In genomic region chr3R:12985828-12986530, dm6 we compare ENCODE assay signal across 1 fruit fly cellular context.
TF ChIP-seq lines count a peak whose summit lies in the region.

Gene CG31342 (plus strand): TSS chr3R:12986041.

TF ChIP-seq in whole organism, embryonic, 481 proteins besides CTCF, POLR2A, EP300 and RAD21 (continued from another document and continues in another):
- TF ChIP-seq amos (GFP tag; IDR thresholded peaks at IDR 0.05; lab: Robert Waterston, UW; ENCODE audit: partially characterized antibody) (peak; percentile 75; the same call in 1 of the 2 replicates), br (optimal IDR thresholded peaks at IDR 0.05; lab: Kevin White, UChicago) (no peak), CG3847 (GFP tag; IDR thresholded peaks at IDR 0.05; lab: Robert Waterston, UW) (no peak), jumu (GFP tag; optimal IDR thresholded peaks at IDR 0.05; lab: Kevin White, UChicago) (no peak), Fer3 (tag; optimal IDR thresholded peaks at IDR 0.05; lab: Kevin White, UChicago) (no peak), CG15269 (tag; optimal IDR thresholded peaks at IDR 0.05; lab: Kevin White, UChicago) (no peak), NC2α (GFP tag; optimal IDR thresholded peaks at IDR 0.05; lab: Kevin White, UChicago) (no peak), Fer2 (tag; optimal IDR thresholded peaks at IDR 0.05; lab: Kevin White, UChicago) (no peak), Ets65A (GFP tag; lab: Kevin White, UChicago) (no peak), al (GFP tag; IDR thresholded peaks at IDR 0.05; lab: Robert Waterston, UW) (no peak), CG6683 (GFP tag; optimal IDR thresholded peaks at IDR 0.05; lab: Kevin White, UChicago) (no peak), vvl (GFP tag; IDR thresholded peaks at IDR 0.05; lab: Robert Waterston, UW) (peak; percentile 63; the same call in 1 of the 2 replicates), H2.0 (GFP tag; IDR thresholded peaks at IDR 0.05; lab: Robert Waterston, UW) (no peak), Hmx (GFP tag; optimal IDR thresholded peaks at IDR 0.05; lab: Kevin White, UChicago) (no peak), HLH54F (GFP tag; optimal IDR thresholded peaks at IDR 0.05; lab: Kevin White, UChicago) (no peak), CG9932 (GFP tag; IDR thresholded peaks at IDR 0.05; lab: Robert Waterston, UW) (peak; percentile 38; the same call in 1 of the 2 replicates), CG12236 (GFP tag; optimal IDR thresholded peaks at IDR 0.05; lab: Kevin White, UChicago) (no peak), CG11093 (GFP tag; IDR thresholded peaks at IDR 0.05; lab: Robert Waterston, UW) (no peak), Ravus (GFP tag; IDR thresholded peaks at IDR 0.05; lab: Robert Waterston, UW) (no peak), crol (GFP tag; IDR thresholded peaks at IDR 0.05; lab: Robert Waterston, UW) (no peak), Pdp1 (GFP tag; optimal IDR thresholded peaks at IDR 0.05; lab: Kevin White, UChicago) (peak in 1 of 2 experiments; percentile 31), CG6254 (GFP tag; optimal IDR thresholded peaks at IDR 0.05; lab: Kevin White, UChicago) (no peak), CG13424 (tag; optimal IDR thresholded peaks at IDR 0.05; lab: Kevin White, UChicago) (peak; percentile 69), CG7372 (GFP tag; IDR thresholded peaks at IDR 0.05; lab: Robert Waterston, UW) (no peak), CG13123 (GFP tag; optimal IDR thresholded peaks at IDR 0.05; lab: Kevin White, UChicago) (no peak), Xrp1 (GFP tag; IDR thresholded peaks at IDR 0.05; lab: Robert Waterston, UW) (peak; percentile 55; the same call in 1 of the 2 replicates), sens-2 (GFP tag; IDR thresholded peaks at IDR 0.05; lab: Robert Waterston, UW) (no peak), CG12744 (GFP tag; optimal IDR thresholded peaks at IDR 0.05; lab: Kevin White, UChicago) (no peak), Opbp (GFP tag; IDR thresholded peaks at IDR 0.05; lab: Robert Waterston, UW; ENCODE audit: partially characterized antibody) (peak; percentile 58; the same call in 2 of the 3 replicates), Dref (GFP tag; IDR thresholded peaks at IDR 0.05; lab: Robert Waterston, UW) (peak; percentile 70), CG10543 (GFP tag; optimal IDR thresholded peaks at IDR 0.05; lab: Kevin White, UChicago) (no peak), CG10274 (GFP tag; optimal IDR thresholded peaks at IDR 0.05; lab: Kevin White, UChicago) (no peak), Hr78 (GFP tag; optimal IDR thresholded peaks at IDR 0.05; lab: Kevin White, UChicago) (no peak), Optix (GFP tag; IDR thresholded peaks at IDR 0.05; lab: Robert Waterston, UW) (no peak), CG11504 (tag; optimal IDR thresholded peaks at IDR 0.05; lab: Kevin White, UChicago) (no peak), ssp (GFP tag; IDR thresholded peaks at IDR 0.05; lab: Robert Waterston, UW) (peak; percentile 66), trem (tag; optimal IDR thresholded peaks at IDR 0.05; lab: Kevin White, UChicago) (peak; percentile 51), NFAT (GFP tag; IDR thresholded peaks at IDR 0.05; lab: Robert Waterston, UW) (no peak), CG17186 (GFP tag; optimal IDR thresholded peaks at IDR 0.05; lab: Kevin White, UChicago) (no peak), CG18262 (tag; optimal IDR thresholded peaks at IDR 0.05; lab: Kevin White, UChicago) (no peak), Gsc (GFP tag; IDR thresholded peaks at IDR 0.05; lab: Robert Waterston, UW) (no peak), esg (GFP tag; conservative IDR thresholded peaks at IDR 0.05; lab: Robert Waterston, UW) (no peak), CG31441 (GFP tag; IDR thresholded peaks at IDR 0.05; lab: Robert Waterston, UW) (no peak), tin (GFP tag; optimal IDR thresholded peaks at IDR 0.05; lab: Kevin White, UChicago) (peak; percentile 17), CG11696 (GFP tag; IDR thresholded peaks at IDR 0.05; lab: Robert Waterston, UW) (no peak), danr (GFP tag; IDR thresholded peaks at IDR 0.05; lab: Robert Waterston, UW) (no peak), Sox100B (GFP tag; optimal IDR thresholded peaks at IDR 0.05; lab: Kevin White, UChicago) (no peak), grn (GFP tag; optimal IDR thresholded peaks at IDR 0.05; lab: Kevin White, UChicago) (no peak), CG32772 (GFP tag; IDR thresholded peaks at IDR 0.05; lab: Robert Waterston, UW) (no peak), Nf-YB (GFP tag; optimal IDR thresholded peaks at IDR 0.05; lab: Kevin White, UChicago) (no peak), schlank (tag; optimal IDR thresholded peaks at IDR 0.05; lab: Kevin White, UChicago) (no peak), CG15011 (GFP tag; optimal IDR thresholded peaks at IDR 0.05; lab: Kevin White, UChicago) (peak; percentile 0), CG11398 (GFP tag; optimal IDR thresholded peaks at IDR 0.05; lab: Kevin White, UChicago) (no peak), Lim3 (GFP tag; IDR thresholded peaks at IDR 0.05; lab: Robert Waterston, UW) (no peak), unpg (GFP tag; optimal IDR thresholded peaks at IDR 0.05; lab: Kevin White, UChicago) (no peak), trh (GFP tag; optimal IDR thresholded peaks at IDR 0.05; lab: Kevin White, UChicago) (no peak), CG10321 (GFP tag; IDR thresholded peaks at IDR 0.05; lab: Robert Waterston, UW) (no peak), CG11085 (GFP tag; IDR thresholded peaks at IDR 0.05; lab: Robert Waterston, UW) (no peak), Mrtf (GFP tag; IDR thresholded peaks at IDR 0.05; lab: Robert Waterston, UW) (no peak), Asciz (GFP tag; optimal IDR thresholded peaks at IDR 0.05; lab: Kevin White, UChicago) (no peak), chif (GFP tag; optimal IDR thresholded peaks at IDR 0.05; lab: Kevin White, UChicago) (peak in 1 of 2 experiments; percentile 23), Doc3 (GFP tag; IDR thresholded peaks at IDR 0.05; lab: Robert Waterston, UW; ENCODE audit: partially characterized antibody) (peak; percentile 64), cad (GFP tag; optimal IDR thresholded peaks at IDR 0.05; lab: Kevin White, UChicago) (no peak), tup (GFP tag; optimal IDR thresholded peaks at IDR 0.05; lab: Kevin White, UChicago) (no peak), Six4 (GFP tag; optimal IDR thresholded peaks at IDR 0.05; lab: Kevin White, UChicago) (peak; percentile 61), Ets97D (GFP tag; optimal IDR thresholded peaks at IDR 0.05; lab: Kevin White, UChicago) (peak; percentile 17), CG14667 (GFP tag; IDR thresholded peaks at IDR 0.05; lab: Robert Waterston, UW) (no peak), mam (GFP tag; optimal IDR thresholded peaks at IDR 0.05; lab: Kevin White, UChicago) (no peak), row (GFP tag; IDR thresholded peaks at IDR 0.05; lab: Robert Waterston, UW) (peak; percentile 77), Hr39 (optimal IDR thresholded peaks at IDR 0.05; lab: Kevin White, UChicago) (no peak), CG17361 (GFP tag; IDR thresholded peaks at IDR 0.05; lab: Robert Waterston, UW) (no peak), Nf-YA (GFP tag; IDR thresholded peaks at IDR 0.05; lab: Robert Waterston, UW) (0 out of 2 replicates have a peak, but pooled peaks have one; percentile 12), dpn (GFP tag; optimal IDR thresholded peaks at IDR 0.05; lab: Kevin White, UChicago) (peak in 1 of 2 experiments; percentile 10), YL-1 (GFP tag; optimal IDR thresholded peaks at IDR 0.05; lab: Kevin White, UChicago) (peak; percentile 88), salm (tag; optimal IDR thresholded peaks at IDR 0.05; lab: Kevin White, UChicago) (no peak), CG7987 (GFP tag; optimal IDR thresholded peaks at IDR 0.05; lab: Kevin White, UChicago) (no peak), Vsx1 (GFP tag; optimal IDR thresholded peaks at IDR 0.05; lab: Kevin White, UChicago) (no peak), CG3995 (GFP tag; optimal IDR thresholded peaks at IDR 0.05; lab: Kevin White, UChicago) (peak; percentile 71), BtbVII (GFP tag; optimal IDR thresholded peaks at IDR 0.05; lab: Kevin White, UChicago) (no peak), zfh2 (GFP tag; optimal IDR thresholded peaks at IDR 0.05; lab: Kevin White, UChicago) (peak; percentile 1), p53 (GFP tag; optimal IDR thresholded peaks at IDR 0.05; lab: Kevin White, UChicago) (no peak), hb (GFP tag; IDR thresholded peaks at IDR 0.05; lab: Robert Waterston, UW; ENCODE audit: partially characterized antibody) (peak; percentile 55; the same call in 1 of the 3 replicates), insv (GFP tag; optimal IDR thresholded peaks at IDR 0.05; lab: Kevin White, UChicago) (no peak), en (GFP tag; optimal IDR thresholded peaks at IDR 0.05; lab: Kevin White, UChicago) (no peak), sim (GFP tag; IDR thresholded peaks at IDR 0.05; lab: Robert Waterston, UW) (no peak), sqz (GFP tag; optimal IDR thresholded peaks at IDR 0.05; lab: Kevin White, UChicago) (no peak), CG16779 (GFP tag; IDR thresholded peaks at IDR 0.05; lab: Robert Waterston, UW) (no peak), CG32532 (GFP tag; IDR thresholded peaks at IDR 0.05; lab: Robert Waterston, UW) (peak; percentile 48; the same call in 1 of the 2 replicates), pros (GFP tag; optimal IDR thresholded peaks at IDR 0.05; lab: Kevin White, UChicago) (no peak), psq (GFP tag; optimal IDR thresholded peaks at IDR 0.05; lab: Kevin White, UChicago) (no peak), Dip3 (GFP tag; optimal IDR thresholded peaks at IDR 0.05; lab: Kevin White, UChicago) (no peak), fd102C (GFP tag; optimal IDR thresholded peaks at IDR 0.05; lab: Kevin White, UChicago) (no peak), CG8924 (tag; optimal IDR thresholded peaks at IDR 0.05; lab: Kevin White, UChicago) (peak; percentile 59), zf30C (GFP tag; optimal IDR thresholded peaks at IDR 0.05; lab: Kevin White, UChicago) (no peak), sug (tag; optimal IDR thresholded peaks at IDR 0.05; lab: Kevin White, UChicago) (peak; percentile 54), CG8359 (GFP tag; optimal IDR thresholded peaks at IDR 0.05; lab: Kevin White, UChicago; ENCODE audit: borderline replicate concordance) (no peak), nom (GFP tag; optimal IDR thresholded peaks at IDR 0.05; lab: Kevin White, UChicago) (peak; percentile 5), inv (GFP tag; IDR thresholded peaks at IDR 0.05; lab: Robert Waterston, UW; ENCODE audit: partially characterized antibody) (peak; percentile 32; the same call in 1 of the 2 replicates), Camta (GFP tag; optimal IDR thresholded peaks at IDR 0.05; lab: Kevin White, UChicago) (no peak), CG6272 (GFP tag; IDR thresholded peaks at IDR 0.05; lab: Robert Waterston, UW) (no peak), Hmr (GFP tag; optimal IDR thresholded peaks at IDR 0.05; lab: Kevin White, UChicago) (no peak), vnd (GFP tag; IDR thresholded peaks at IDR 0.05; lab: Robert Waterston, UW; ENCODE audit: partially characterized antibody) (peak; percentile 45), CG1832 (GFP tag; optimal IDR thresholded peaks at IDR 0.05; lab: Kevin White, UChicago) (no peak), CG8388 (GFP tag; optimal IDR thresholded peaks at IDR 0.05; lab: Kevin White, UChicago) (peak; percentile 53), CG6813 (GFP tag; optimal IDR thresholded peaks at IDR 0.05; lab: Kevin White, UChicago) (no peak), CG43689 (GFP tag; IDR thresholded peaks at IDR 0.05; lab: Robert Waterston, UW) (no peak), CG16863 (GFP tag; optimal IDR thresholded peaks at IDR 0.05; lab: Kevin White, UChicago) (no peak), CG11247 (GFP tag; IDR thresholded peaks at IDR 0.05; lab: Robert Waterston, UW) (no peak), otp (GFP tag; IDR thresholded peaks at IDR 0.05; lab: Robert Waterston, UW) (peak; percentile 29; the same call in 1 of the 3 replicates), Mes4 (GFP tag; optimal IDR thresholded peaks at IDR 0.05; lab: Kevin White, UChicago) (no peak), Dp (GFP tag; optimal IDR thresholded peaks at IDR 0.05; lab: Kevin White, UChicago) (peak; percentile 3), PHDP (tag; optimal IDR thresholded peaks at IDR 0.05; lab: Kevin White, UChicago) (peak; percentile 68), CG31365 (tag; optimal IDR thresholded peaks at IDR 0.05; lab: Kevin White, UChicago) (no peak), MESR4 (GFP tag; optimal IDR thresholded peaks at IDR 0.05; lab: Kevin White, UChicago) (peak; percentile 96), Dad (GFP tag; optimal IDR thresholded peaks at IDR 0.05; lab: Kevin White, UChicago) (no peak), Hey (tag; optimal IDR thresholded peaks at IDR 0.05; lab: Kevin White, UChicago) (no peak), D19B (GFP tag; optimal IDR thresholded peaks at IDR 0.05; lab: Kevin White, UChicago) (no peak), CG8478 (optimal IDR thresholded peaks at IDR 0.05; lab: Kevin White, UChicago) (no peak), pita (GFP tag; optimal IDR thresholded peaks at IDR 0.05; lab: Kevin White, UChicago) (no peak), Oaz (GFP tag; IDR thresholded peaks at IDR 0.05; lab: Robert Waterston, UW) (no peak), Hr51 (GFP tag; optimal IDR thresholded peaks at IDR 0.05; lab: Kevin White, UChicago) (no peak), rib (GFP tag; IDR thresholded peaks at IDR 0.05; lab: Robert Waterston, UW) (no peak), fu2 (GFP tag; optimal IDR thresholded peaks at IDR 0.05; lab: Kevin White, UChicago) (no peak), pum (GFP tag; optimal IDR thresholded peaks at IDR 0.05; lab: Kevin White, UChicago) (no peak), pnt (GFP tag; optimal IDR thresholded peaks at IDR 0.05; lab: Kevin White, UChicago) (no peak), dan (GFP tag; IDR thresholded peaks at IDR 0.05; lab: Robert Waterston, UW) (no peak), CG7271 (tag; optimal IDR thresholded peaks at IDR 0.05; lab: Kevin White, UChicago) (peak; percentile 50), B-H2 (GFP tag; optimal IDR thresholded peaks at IDR 0.05; lab: Kevin White, UChicago) (no peak), CG15514 (GFP tag; optimal IDR thresholded peaks at IDR 0.05; lab: Kevin White, UChicago) (peak; percentile 52), shn (GFP tag; optimal IDR thresholded peaks at IDR 0.05; lab: Kevin White, UChicago) (no peak), Chrac-16 (GFP tag; optimal IDR thresholded peaks at IDR 0.05; lab: Kevin White, UChicago) (no peak), CG12659 (GFP tag; optimal IDR thresholded peaks at IDR 0.05; lab: Kevin White, UChicago) (peak; percentile 72), CG7556 (GFP tag; optimal IDR thresholded peaks at IDR 0.05; lab: Kevin White, UChicago) (no peak), Doc2 (GFP tag; IDR thresholded peaks at IDR 0.05; lab: Robert Waterston, UW) (no peak), tio (GFP tag; optimal IDR thresholded peaks at IDR 0.05; lab: Kevin White, UChicago) (no peak), MBD-R2 (GFP tag; IDR thresholded peaks at IDR 0.05; lab: Robert Waterston, UW) (peak; percentile 50; the same call in 1 of the 2 replicates), CG10654 (GFP tag; optimal IDR thresholded peaks at IDR 0.05; lab: Kevin White, UChicago) (no peak)
